Fruit fly (Drosophila melanogaster): ENCODE measurements around the gene CG5112.
A peak's percentile ranks its signal among the peaks of the same experiment; 100 is the strongest.

CG5112 gene

dm6 chr3R:25515450-25516288, 24.4 kb downstream of the CG5112 start, which contains the start of gene msi (continued):
- TF ChIP-seq hb (GFP tag; IDR thresholded peaks at IDR 0.05; ENCODE audit: partially characterized antibody): no peak
- peak; percentile 99 for TF ChIP-seq CG17359 (tag; optimal IDR thresholded peaks at IDR 0.05)
- TF ChIP-seq chinmo (GFP tag; IDR thresholded peaks at IDR 0.05; ENCODE audit: partially characterized antibody): peak; percentile 85; the same call in 3 of the 4 replicates
- TF ChIP-seq Sin3A (optimal IDR thresholded peaks at IDR 0.05): no peak
- no peak for TF ChIP-seq Lpt (GFP tag; optimal IDR thresholded peaks at IDR 0.05)
- TF ChIP-seq CG9215 (GFP tag; IDR thresholded peaks at IDR 0.05): peak; percentile 98
- TF ChIP-seq CG2712 (tag; optimal IDR thresholded peaks at IDR 0.05): peak; percentile 100
- peak; percentile 97 for TF ChIP-seq CG4424 (GFP tag; optimal IDR thresholded peaks at IDR 0.05)
- TF ChIP-seq CG15514 (GFP tag; optimal IDR thresholded peaks at IDR 0.05): peak; percentile 93
- TF ChIP-seq CG8290 (GFP tag; optimal IDR thresholded peaks at IDR 0.05): peak; percentile 86
- TF ChIP-seq CG8290 (tag; optimal IDR thresholded peaks at IDR 0.05): peak; percentile 16 to 94
- peak; percentile 91 for TF ChIP-seq E2f2 (GFP tag; IDR thresholded peaks at IDR 0.05)
- TF ChIP-seq CG13424 (tag; optimal IDR thresholded peaks at IDR 0.05): peak; percentile 100
- peak; percentile 91 for TF ChIP-seq CG30020 (tag; optimal IDR thresholded peaks at IDR 0.05)
- TF ChIP-seq CG18262 (tag; optimal IDR thresholded peaks at IDR 0.05): peak; percentile 100
- peak; percentile 91 for TF ChIP-seq dati (GFP tag; IDR thresholded peaks at IDR 0.05)
- peak; percentile 98 for TF ChIP-seq B-H1 (GFP tag; IDR thresholded peaks at IDR 0.05)
- TF ChIP-seq BEAF-32 (GFP tag; optimal IDR thresholded peaks at IDR 0.05): no peak
- no peak for TF ChIP-seq hkb (optimal IDR thresholded peaks at IDR 0.05)
- peak; percentile 99 for TF ChIP-seq hkb (GFP tag; IDR thresholded peaks at IDR 0.05)
- peak; percentile 80 for TF ChIP-seq CG12769 (tag; optimal IDR thresholded peaks at IDR 0.05)
- TF ChIP-seq Hr51 (GFP tag; optimal IDR thresholded peaks at IDR 0.05): peak; percentile 86 to 100
- peak; percentile 98 for TF ChIP-seq az2 (GFP tag; optimal IDR thresholded peaks at IDR 0.05)
- peak; percentile 79 for TF ChIP-seq CG17912 (GFP tag; optimal IDR thresholded peaks at IDR 0.05)
- TF ChIP-seq Optix (GFP tag; IDR thresholded peaks at IDR 0.05): peak; percentile 88
- TF ChIP-seq trh (GFP tag; optimal IDR thresholded peaks at IDR 0.05): peak; percentile 92
- TF ChIP-seq Dp (GFP tag; optimal IDR thresholded peaks at IDR 0.05): peak; percentile 29
- TF ChIP-seq rib (GFP tag; IDR thresholded peaks at IDR 0.05): peak; percentile 97
- TF ChIP-seq CG10209 (GFP tag; optimal IDR thresholded peaks at IDR 0.05): peak; percentile 99
- peak; percentile 98 for TF ChIP-seq D19A (tag; optimal IDR thresholded peaks at IDR 0.05)
- no peak for TF ChIP-seq CG12236 (GFP tag; optimal IDR thresholded peaks at IDR 0.05)
- peak; percentile 96 for TF ChIP-seq ewg (GFP tag; optimal IDR thresholded peaks at IDR 0.05)
- TF ChIP-seq Fer3 (tag; optimal IDR thresholded peaks at IDR 0.05): peak; percentile 99
- peak; percentile 98 for TF ChIP-seq cwo (GFP tag; optimal IDR thresholded peaks at IDR 0.05)
- TF ChIP-seq lbe (GFP tag; optimal IDR thresholded peaks at IDR 0.05): peak; percentile 95
- peak; percentile 79 for TF ChIP-seq CG34376 (GFP tag; optimal IDR thresholded peaks at IDR 0.05)
- TF ChIP-seq Bdp1 (GFP tag; optimal IDR thresholded peaks at IDR 0.05): peak; percentile 57
- peak; percentile 42 for TF ChIP-seq eyg (GFP tag; optimal IDR thresholded peaks at IDR 0.05)
- TF ChIP-seq TFAM (GFP tag; optimal IDR thresholded peaks at IDR 0.05): no peak
- TF ChIP-seq CG11085 (GFP tag; IDR thresholded peaks at IDR 0.05): peak; percentile 98
- peak; percentile 99 for TF ChIP-seq CG10147 (GFP tag; optimal IDR thresholded peaks at IDR 0.05)
- peak; percentile 100 for TF ChIP-seq gsb-n (tag; optimal IDR thresholded peaks at IDR 0.05)
- no peak for TF ChIP-seq cad (GFP tag; optimal IDR thresholded peaks at IDR 0.05)
- no peak for TF ChIP-seq D (optimal IDR thresholded peaks at IDR 0.05)
- TF ChIP-seq D (GFP tag; optimal IDR thresholded peaks at IDR 0.05): peak; percentile 99
- TF ChIP-seq CG9727 (GFP tag; optimal IDR thresholded peaks at IDR 0.05): peak; percentile 99
- TF ChIP-seq lov (optimal IDR thresholded peaks at IDR 0.05): no peak
- peak; percentile 98 for TF ChIP-seq lov (GFP tag; IDR thresholded peaks at IDR 0.05)
- peak; percentile 99 for TF ChIP-seq Drgx (GFP tag; IDR thresholded peaks at IDR 0.05)
- peak; percentile 95 for TF ChIP-seq CG3065 (GFP tag; optimal IDR thresholded peaks at IDR 0.05)
